Fruit fly (Drosophila melanogaster): ENCODE measurements around the gene sgg.
A peak's percentile ranks its signal among the peaks of the same experiment; 100 is the strongest.

Gene sgg

dm6 chrX:2655998-2656397 is 22.2 kb downstream of the sgg start:
- TF ChIP-seq zen2 (GFP tag; IDR thresholded peaks at IDR 0.05; ENCODE audit: partially characterized antibody) (no peak), CG10543 (GFP tag; optimal IDR thresholded peaks at IDR 0.05) (no peak), Pdp1 (GFP tag; optimal IDR thresholded peaks at IDR 0.05) (no peak), croc (GFP tag; conservative IDR thresholded peaks at IDR 0.05) (no peak), Ets65A (GFP tag) (peak; percentile 47), HmgZ (tag; optimal IDR thresholded peaks at IDR 0.05) (no peak), run (tag; optimal IDR thresholded peaks at IDR 0.05) (no peak), CG4360 (GFP tag; IDR thresholded peaks at IDR 0.05) (peak; percentile 65), CTCF (GFP tag; optimal IDR thresholded peaks at IDR 0.05) (peak; percentile 88), ttk (GFP tag; IDR thresholded peaks at IDR 0.05) (no peak), luna (GFP tag; optimal IDR thresholded peaks at IDR 0.05) (no peak), fu2 (GFP tag; optimal IDR thresholded peaks at IDR 0.05) (no peak), pfk (GFP tag; optimal IDR thresholded peaks at IDR 0.05) (peak; percentile 78), bbx (GFP tag; IDR thresholded peaks at IDR 0.05; ENCODE audit: partially characterized antibody) (no peak), Blimp-1 (GFP tag; optimal IDR thresholded peaks at IDR 0.05) (peak; percentile 83), kni (GFP tag; optimal IDR thresholded peaks at IDR 0.05) (no peak), scrt (GFP tag; optimal IDR thresholded peaks at IDR 0.05) (peak; percentile 12)

dm6 chrX:2657220-2657619 is 23.5 kb downstream of the sgg start:
- peak; percentile 98 for TF ChIP-seq CG6254 (GFP tag; optimal IDR thresholded peaks at IDR 0.05)
- no peak for TF ChIP-seq CG17612 (GFP tag; IDR thresholded peaks at IDR 0.05)
- peak; percentile 14; the same call in 1 of the 2 replicates for TF ChIP-seq CG10366 (GFP tag; IDR thresholded peaks at IDR 0.05)
- TF ChIP-seq dysf (GFP tag; IDR thresholded peaks at IDR 0.05) = 0 out of 3 replicates have a peak, but pooled peaks have one; percentile 20

- TF ChIP-seq CG13287 (GFP tag; IDR thresholded peaks at IDR 0.05; ENCODE audit: partially characterized antibody) (peak; percentile 31; the same call in 1 of the 2 replicates), CG4404 (GFP tag; IDR thresholded peaks at IDR 0.05) (no peak), CG34224 (GFP tag; IDR thresholded peaks at IDR 0.05; ENCODE audit: partially characterized antibody) (peak; percentile 42; the same call in 1 of the 3 replicates), sd (tag; optimal IDR thresholded peaks at IDR 0.05) (peak; percentile 73), CG3726 (GFP tag; IDR thresholded peaks at IDR 0.05) (no peak), Oaz (GFP tag; IDR thresholded peaks at IDR 0.05) (no peak), Hsf (GFP tag; optimal IDR thresholded peaks at IDR 0.05) (no peak), BtbVII (GFP tag; optimal IDR thresholded peaks at IDR 0.05) (peak; percentile 39), CG34376 (GFP tag; optimal IDR thresholded peaks at IDR 0.05) (peak; percentile 56), pfk (GFP tag; optimal IDR thresholded peaks at IDR 0.05) (peak; percentile 98), Side (GFP tag; optimal IDR thresholded peaks at IDR 0.05) (no peak), Med (GFP tag) (peak; percentile 29), CG13296 (GFP tag; optimal IDR thresholded peaks at IDR 0.05) (peak; percentile 35), ranshi (GFP tag; IDR thresholded peaks at IDR 0.05) (no peak), CG30020 (tag; optimal IDR thresholded peaks at IDR 0.05) (peak; percentile 14), exex (tag; optimal IDR thresholded peaks at IDR 0.05) (peak; percentile 72), zf30C (GFP tag; optimal IDR thresholded peaks at IDR 0.05) (no peak), Deaf1 (tag; optimal IDR thresholded peaks at IDR 0.05) (peak; percentile 32), CG8290 (GFP tag; optimal IDR thresholded peaks at IDR 0.05) (peak; percentile 32), CG8290 (tag; optimal IDR thresholded peaks at IDR 0.05) (no peak), tna (GFP tag; IDR thresholded peaks at IDR 0.05; ENCODE audit: partially characterized antibody) (no peak), CG6854 (GFP tag; optimal IDR thresholded peaks at IDR 0.05) (no peak), so (GFP tag; IDR thresholded peaks at IDR 0.05) (0 out of 3 replicates have a peak, but pooled peaks have one; percentile 18), h (optimal IDR thresholded peaks at IDR 0.05) (no peak), CoRest (tag; optimal IDR thresholded peaks at IDR 0.05) (no peak), br (optimal IDR thresholded peaks at IDR 0.05) (no peak), CG2889 (GFP tag; IDR thresholded peaks at IDR 0.05) (no peak), row (GFP tag; IDR thresholded peaks at IDR 0.05) (peak; percentile 21; the same call in 1 of the 3 replicates), nom (GFP tag; optimal IDR thresholded peaks at IDR 0.05) (peak; percentile 71)
Observed at dm6 chrX:2658258-2658853, 24.6 kb downstream of the sgg start.

All from whole organism, embryonic.